Worm (Caenorhabditis elegans): ENCODE measurements around the gene mltn-12.

DNA sequence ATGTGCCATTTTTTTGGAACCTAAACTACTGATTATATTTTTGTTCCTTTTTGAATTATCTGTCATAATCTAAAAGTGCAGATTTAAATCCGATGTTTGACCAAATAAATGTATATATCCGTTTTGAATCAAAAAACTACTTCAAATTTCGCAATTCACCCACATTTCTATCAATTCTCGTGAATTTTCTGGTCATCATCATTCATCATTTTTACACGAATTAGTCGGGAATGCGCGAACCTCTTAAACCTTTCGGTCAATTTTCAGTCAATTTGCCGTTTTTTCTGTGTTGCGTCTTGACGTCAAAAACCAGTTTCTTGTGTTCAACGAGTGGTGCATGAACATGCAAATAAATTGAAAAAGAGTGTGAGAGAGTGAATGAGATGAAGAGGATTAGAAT, 38.8 kb upstream of the mltn-12 start:
- TF ChIP-seq ceh-22 (tag; optimal IDR thresholded peaks at IDR 0.05) = no peak
- TF ChIP-seq pag-3 (tag; optimal IDR thresholded peaks at IDR 0.05; ENCODE audit: borderline replicate concordance) = no peak
- no peak for TF ChIP-seq F13H6.1 (tag; optimal IDR thresholded peaks at IDR 0.05)
- TF ChIP-seq ceh-34 (tag; optimal IDR thresholded peaks at IDR 0.05) = no peak
- TF ChIP-seq ama-1 (optimal IDR thresholded peaks at IDR 0.05) = no peak
- TF ChIP-seq pha-4 (tag; optimal IDR thresholded peaks at IDR 0.05) = no peak
- TF ChIP-seq ztf-16 (tag; optimal IDR thresholded peaks at IDR 0.05) = no peak
- TF ChIP-seq syd-9 (tag; optimal IDR thresholded peaks at IDR 0.05) = no peak
